Worm (Caenorhabditis elegans): ENCODE data around the gene B0403.3.

The B0403.3 gene

ce11 chrX:7040760-7041159, 22.4 kb downstream of the B0403.3 start:
- TF ChIP-seq egl-27 (tag; optimal IDR thresholded peaks at IDR 0.05) (peak; percentile 33), nhr-10 (tag; optimal IDR thresholded peaks at IDR 0.05) (no peak), ama-1 (optimal IDR thresholded peaks at IDR 0.05) (no peak), peb-1 (tag; optimal IDR thresholded peaks at IDR 0.05) (no peak), R02D3.7 (tag; optimal IDR thresholded peaks at IDR 0.05) (no peak), C34F6.9 (tag; optimal IDR thresholded peaks at IDR 0.05) (peak; percentile 10), nhr-12 (tag; optimal IDR thresholded peaks at IDR 0.05) (no peak), ztf-1 (GFP tag; conservative IDR thresholded peaks at IDR 0.05) (no peak), ceh-16 (tag; optimal IDR thresholded peaks at IDR 0.05) (no peak), sma-3 (GFP tag; optimal IDR thresholded peaks at IDR 0.05) (no peak), unc-39 (tag; optimal IDR thresholded peaks at IDR 0.05) (no peak), unc-62 (GFP tag; optimal IDR thresholded peaks at IDR 0.05) (no peak), elt-1 (tag; optimal IDR thresholded peaks at IDR 0.05) (no peak), skn-1 (tag; optimal IDR thresholded peaks at IDR 0.05) (no peak), gmeb-1 (tag; optimal IDR thresholded peaks at IDR 0.05) (no peak), ztf-4 (tag; optimal IDR thresholded peaks at IDR 0.05) (no peak), ceh-82 (tag; optimal IDR thresholded peaks at IDR 0.05) (no peak), nhr-23 (tag; optimal IDR thresholded peaks at IDR 0.05) (no peak), zag-1 (tag; optimal IDR thresholded peaks at IDR 0.05) (peak; percentile 47), mbf-1 (tag; optimal IDR thresholded peaks at IDR 0.05) (no peak), sem-4 (tag; optimal IDR thresholded peaks at IDR 0.05) (peak; percentile 40), lin-13 (GFP tag; optimal IDR thresholded peaks at IDR 0.05) (no peak), sma-9 (GFP tag; optimal IDR thresholded peaks at IDR 0.05) (peak; percentile 23), sma-9 (tag; optimal IDR thresholded peaks at IDR 0.05) (no peak), lsy-2 (tag; optimal IDR thresholded peaks at IDR 0.05) (peak in 1 of 2 experiments; percentile 30), fos-1 (tag; optimal IDR thresholded peaks at IDR 0.05) (no peak), ZK546.5 (tag; optimal IDR thresholded peaks at IDR 0.05) (no peak), dmd-4 (tag; optimal IDR thresholded peaks at IDR 0.05) (no peak), nhr-25 (tag; optimal IDR thresholded peaks at IDR 0.05) (no peak), nhr-21 (tag; optimal IDR thresholded peaks at IDR 0.05) (no peak), snpc-4 (tag; optimal IDR thresholded peaks at IDR 0.05) (no peak)

ce11 chrX:7037998-7038397, 25.1 kb downstream of the B0403.3 start:
- TF ChIP-seq egl-27 (tag; optimal IDR thresholded peaks at IDR 0.05) (no peak), F13H6.1 (tag; optimal IDR thresholded peaks at IDR 0.05) (no peak), fos-1 (tag; optimal IDR thresholded peaks at IDR 0.05) (no peak), ceh-82 (tag; optimal IDR thresholded peaks at IDR 0.05) (no peak), nhr-25 (tag; optimal IDR thresholded peaks at IDR 0.05) (no peak), nhr-237 (tag; optimal IDR thresholded peaks at IDR 0.05) (no peak), alr-1 (tag; optimal IDR thresholded peaks at IDR 0.05) (no peak), gmeb-1 (tag; optimal IDR thresholded peaks at IDR 0.05) (no peak), ztf-1 (GFP tag; conservative IDR thresholded peaks at IDR 0.05) (no peak), nhr-10 (tag; optimal IDR thresholded peaks at IDR 0.05) (no peak), elt-3 (tag; optimal IDR thresholded peaks at IDR 0.05) (no peak), unc-39 (tag; optimal IDR thresholded peaks at IDR 0.05) (no peak), mbf-1 (tag; optimal IDR thresholded peaks at IDR 0.05) (no peak), ZK546.5 (tag; optimal IDR thresholded peaks at IDR 0.05) (no peak), crh-2 (tag; optimal IDR thresholded peaks at IDR 0.05) (no peak), aly-2 (tag; optimal IDR thresholded peaks at IDR 0.05) (no peak), sem-4 (tag; optimal IDR thresholded peaks at IDR 0.05) (no peak), ztf-4 (tag; optimal IDR thresholded peaks at IDR 0.05) (no peak), nhr-23 (tag; optimal IDR thresholded peaks at IDR 0.05) (no peak)

ce11 chrX:7035937-7036336, 27.2 kb downstream of the B0403.3 start, which contains the start of gene cest-19:
Gene cest-19 (minus strand): TSS chrX:7036037.
- TF ChIP-seq mdl-1 (tag; optimal IDR thresholded peaks at IDR 0.05), result no peak
- TF ChIP-seq lin-11 (tag; optimal IDR thresholded peaks at IDR 0.05), result no peak
- no peak for TF ChIP-seq egl-27 (tag; optimal IDR thresholded peaks at IDR 0.05)
- no peak for TF ChIP-seq fos-1 (tag; optimal IDR thresholded peaks at IDR 0.05)
- no peak for TF ChIP-seq blmp-1 (tag; optimal IDR thresholded peaks at IDR 0.05; ENCODE audit: insufficient read depth)
- TF ChIP-seq Y55F3AM.14 (GFP tag; optimal IDR thresholded peaks at IDR 0.05), result no peak
- TF ChIP-seq crh-2 (tag; optimal IDR thresholded peaks at IDR 0.05), result no peak
- no peak for TF ChIP-seq unc-55 (GFP tag; optimal IDR thresholded peaks at IDR 0.05)
- TF ChIP-seq nhr-10 (tag; optimal IDR thresholded peaks at IDR 0.05), result no peak
- TF ChIP-seq nhr-12 (tag; optimal IDR thresholded peaks at IDR 0.05), result no peak
- TF ChIP-seq F13H6.1 (tag; optimal IDR thresholded peaks at IDR 0.05), result no peak
- TF ChIP-seq dmd-4 (tag; optimal IDR thresholded peaks at IDR 0.05), result no peak
- no peak for TF ChIP-seq unc-62 (GFP tag; optimal IDR thresholded peaks at IDR 0.05)
- no peak for TF ChIP-seq snpc-4 (tag; optimal IDR thresholded peaks at IDR 0.05)
- TF ChIP-seq lin-39 (tag; optimal IDR thresholded peaks at IDR 0.05), result no peak
- no peak for TF ChIP-seq ztf-1 (GFP tag; conservative IDR thresholded peaks at IDR 0.05)
- TF ChIP-seq nhr-129 (tag; optimal IDR thresholded peaks at IDR 0.05), result no peak
- no peak for TF ChIP-seq nhr-21 (tag; optimal IDR thresholded peaks at IDR 0.05)
- no peak for TF ChIP-seq nhr-6 (tag; optimal IDR thresholded peaks at IDR 0.05)
- TF ChIP-seq sem-4 (tag; optimal IDR thresholded peaks at IDR 0.05), result no peak

Measured in whole organism, L2 larva.